Fruit fly (Drosophila melanogaster): ENCODE data around the gene DCTN6-p27.

dm6 chr2L:19159552-19160406, 27.7 kb downstream of the DCTN6-p27 start:
- TF ChIP-seq EcR (GFP tag; optimal IDR thresholded peaks at IDR 0.05) (no peak), gl (tag; optimal IDR thresholded peaks at IDR 0.05) (no peak), CG32121 (GFP tag; IDR thresholded peaks at IDR 0.05) (no peak), CG13204 (GFP tag; optimal IDR thresholded peaks at IDR 0.05) (no peak), CG10348 (GFP tag; IDR thresholded peaks at IDR 0.05) (no peak), CG17806 (tag; optimal IDR thresholded peaks at IDR 0.05) (no peak), Ets98B (GFP tag; IDR thresholded peaks at IDR 0.05) (no peak), CG8159 (tag; optimal IDR thresholded peaks at IDR 0.05) (no peak), Pif1A (GFP tag; optimal IDR thresholded peaks at IDR 0.05) (no peak), CG12605 (GFP tag; IDR thresholded peaks at IDR 0.05) (no peak), CG15710 (tag; optimal IDR thresholded peaks at IDR 0.05) (no peak)

Data from whole organism, pupa.